Fruit fly (Drosophila melanogaster) whole organism, embryonic: ENCODE results near the gene Spn75F.

Experiments used
- Dfd ChIP-seq, 2 experiments: fragments of >200 bp; optimal IDR thresholded peaks; 2 replicates each; lab custom pipeline; 2017; ENCODE audit warnings: missing biosample characterization in 2 of 2, missing genetic modification characterization in 2 of 2
- mld ChIP-seq: fragments of 200-800 bp; sonication (Bioruptor generic); IDR thresholded peaks from 3 replicates; pipeline ENCODE4 v1.3.6; 2022; ENCODE audit warnings: missing biosample characterization, missing genetic modification characterization; ENCODE audit not compliant: partially characterized antibody

dm6 chr3L:19079067-19079466, 50.4 kb downstream of the Spn75F start:
- no peak for TF ChIP-seq mld (GFP tag; lab: Robert Waterston, UW)
- TF ChIP-seq Dfd (GFP tag; optimal IDR thresholded peaks at IDR 0.05; lab: Kevin White, UChicago) = no peak
